Worm (Caenorhabditis elegans) whole organism, young adult: ENCODE results near the gene Y54G11A.14.

Experiments used
- C06A6.2 ChIP-seq: fragments of 200-800 bp; sonication (Bioruptor generic); conservative IDR thresholded peaks from 2 replicates; pipeline ENCODE4 v1.3.6; 2022; ENCODE audit warnings: missing genetic modification characterization, missing compliant biosample characterization
- F23B12.7 ChIP-seq: sonication (generic microtip); optimal IDR thresholded peaks from 2 replicates; lab custom pipeline; 2017; ENCODE audit warnings: missing genetic modification characterization, mild to moderate bottlenecking, missing compliant biosample characterization, antibody characterized with exemption, moderate library complexity; ENCODE audit not compliant: insufficient read depth
- F33H1.4 ChIP-seq: fragments of 200-800 bp; sonication (Bioruptor generic); IDR thresholded peaks from 2 replicates; pipeline ENCODE4 v1.3.6; 2022; ENCODE audit warnings: missing genetic modification reagents, missing genetic modification characterization, missing compliant biosample characterization
- F55B11.4 ChIP-seq: sonication (generic microtip); optimal IDR thresholded peaks from 2 replicates; lab custom pipeline; 2016; ENCODE audit warnings: missing compliant biosample characterization, missing genetic modification characterization, borderline replicate concordance; ENCODE audit not compliant: insufficient read depth
- K12H6.12 ChIP-seq: fragments of 200-800 bp; sonication (Bioruptor generic); optimal IDR thresholded peaks from 2 replicates; lab custom pipeline; 2018; ENCODE audit warnings: mild to moderate bottlenecking, missing genetic modification characterization, missing compliant biosample characterization
- Y79H2A.3 ChIP-seq: fragments of 200-800 bp; sonication (Bioruptor generic); conservative IDR thresholded peaks from 2 replicates; pipeline ENCODE4 v1.3.6; 2022; ENCODE audit warnings: missing genetic modification reagents, missing genetic modification characterization, missing compliant biosample characterization
- Y95B8A.8 ChIP-seq: fragments of 200-800 bp; sonication (Bioruptor generic); IDR thresholded peaks from 2 replicates; pipeline ENCODE4 v1.3.6; 2022; ENCODE audit warnings: missing genetic modification reagents, missing genetic modification characterization, missing compliant biosample characterization
- ZK185.1 ChIP-seq: sonication (generic microtip); optimal IDR thresholded peaks from 2 replicates; lab custom pipeline; 2016; ENCODE audit warnings: mild to moderate bottlenecking, missing genetic modification characterization, missing compliant biosample characterization; ENCODE audit not compliant: poor library complexity, severe bottlenecking
- aptf-3 ChIP-seq: fragments of 200-800 bp; sonication (Bioruptor generic); IDR thresholded peaks from 2 replicates; pipeline ENCODE4 v1.3.6; 2022; ENCODE audit warnings: missing genetic modification characterization, missing compliant biosample characterization
- athp-1 ChIP-seq: sonication (generic microtip); optimal IDR thresholded peaks from 2 replicates; lab custom pipeline; 2017; ENCODE audit warnings: mild to moderate bottlenecking, missing genetic modification characterization, missing compliant biosample characterization
- ccch-3 ChIP-seq: fragments of 200-800 bp; sonication (Bioruptor generic); optimal IDR thresholded peaks from 2 replicates; lab custom pipeline; 2018; ENCODE audit warnings: mild to moderate bottlenecking, missing genetic modification characterization, missing compliant biosample characterization
- cebp-2 ChIP-seq: fragments of 200-800 bp; sonication (Bioruptor generic); IDR thresholded peaks from 2 replicates; pipeline ENCODE4 v1.3.6; 2022; ENCODE audit warnings: missing genetic modification characterization, missing compliant biosample characterization
- ceh-100 ChIP-seq: fragments of 200-800 bp; sonication (Bioruptor generic); IDR thresholded peaks from 2 replicates; pipeline ENCODE4 v1.3.6; 2022; ENCODE audit warnings: missing genetic modification reagents, missing genetic modification characterization, missing compliant biosample characterization
- ceh-40 ChIP-seq: fragments of 200-800 bp; sonication (Bioruptor generic); IDR thresholded peaks from 2 replicates; pipeline ENCODE4 v1.3.6; 2022; ENCODE audit warnings: missing genetic modification characterization, missing compliant biosample characterization
- ceh-79 ChIP-seq: sonication (generic microtip); optimal IDR thresholded peaks from 2 replicates; lab custom pipeline; 2017; ENCODE audit warnings: mild to moderate bottlenecking, missing genetic modification characterization, missing compliant biosample characterization
- die-1 ChIP-seq: sonication (generic microtip); optimal IDR thresholded peaks from 2 replicates; lab custom pipeline; 2016; ENCODE audit warnings: missing genotype, mild to moderate bottlenecking, missing genetic modification characterization, missing compliant biosample characterization
- dpl-1 ChIP-seq: fragments of 150-350 bp; optimal IDR thresholded peaks from 2 replicates; lab custom pipeline; 2014; ENCODE audit warnings: missing biosample characterization, missing genetic modification reagents, missing genetic modification characterization
- efl-1 ChIP-seq: fragments of 150-350 bp; optimal IDR thresholded peaks from 2 replicates; lab custom pipeline; 2014; ENCODE audit warnings: missing biosample characterization, missing genetic modification reagents, missing genetic modification characterization
- ets-4 ChIP-seq: fragments of 200-800 bp; sonication (Bioruptor generic); optimal IDR thresholded peaks from 2 replicates; lab custom pipeline; 2018; ENCODE audit warnings: mild to moderate bottlenecking, missing genetic modification characterization, missing compliant biosample characterization
- fkh-3 ChIP-seq: sonication (generic microtip); optimal IDR thresholded peaks from 2 replicates; lab custom pipeline; 2016; ENCODE audit warnings: mild to moderate bottlenecking, missing genetic modification characterization, missing compliant biosample characterization
- hrde-1 ChIP-seq: sonication (generic microtip); optimal IDR thresholded peaks from 2 replicates; lab custom pipeline; 2016; ENCODE audit warnings: missing genetic modification characterization, mild to moderate bottlenecking, missing compliant biosample characterization, moderate library complexity, missing genotype, missing genetic modification reagents, borderline replicate concordance
- hsf-1 ChIP-seq: fragments of 200-800 bp; sonication (Bioruptor generic); IDR thresholded peaks from 2 replicates; pipeline ENCODE4 v1.3.6; 2022; ENCODE audit warnings: missing genetic modification reagents, missing genetic modification characterization, missing compliant biosample characterization
- lag-1 ChIP-seq: fragments of 200-800 bp; sonication (Bioruptor generic); IDR thresholded peaks from 2 replicates; pipeline ENCODE4 v1.3.6; 2022; ENCODE audit warnings: missing genetic modification reagents, missing genetic modification characterization, missing compliant biosample characterization
- lin-35 ChIP-seq, 3 experiments: fragments of 150-350 bp in 2 of 3; sonication (generic microtip) in 1 of 3; optimal IDR thresholded peaks; 2 replicates each; lab custom pipeline; 2014 to 2018; ENCODE audit warnings: missing biosample characterization in 3 of 3, missing genetic modification characterization in 3 of 3, missing genetic modification reagents in 3 of 3
- lin-54 ChIP-seq: fragments of 200-800 bp; sonication (Bioruptor generic); optimal IDR thresholded peaks from 2 replicates; lab custom pipeline; 2018; ENCODE audit warnings: mild to moderate bottlenecking, missing genetic modification characterization, missing compliant biosample characterization
- lsl-1 ChIP-seq: fragments of 200-800 bp; sonication (Bioruptor generic); optimal IDR thresholded peaks from 2 replicates; lab custom pipeline; 2018; ENCODE audit warnings: mild to moderate bottlenecking, missing genetic modification characterization, moderate library complexity, missing compliant biosample characterization
- madf-6 ChIP-seq: fragments of 200-800 bp; sonication (Bioruptor generic); IDR thresholded peaks from 2 replicates; pipeline ENCODE4 v1.3.6; 2022; ENCODE audit warnings: missing genetic modification reagents, missing genetic modification characterization, missing compliant biosample characterization
- madf-8 ChIP-seq: fragments of 200-800 bp; sonication (Bioruptor generic); conservative IDR thresholded peaks from 2 replicates; pipeline ENCODE4 v1.3.6; 2022; ENCODE audit warnings: missing genetic modification reagents, missing genetic modification characterization, missing compliant biosample characterization
- mel-28 ChIP-seq: sonication (generic microtip); optimal IDR thresholded peaks from 2 replicates; lab custom pipeline; 2016; ENCODE audit warnings: borderline replicate concordance, mild to moderate bottlenecking, missing genetic modification characterization, missing compliant biosample characterization
- nfya-2 ChIP-seq: fragments of 200-800 bp; sonication (Bioruptor generic); IDR thresholded peaks from 2 replicates; pipeline ENCODE4 v1.3.6; 2022; ENCODE audit warnings: missing genetic modification reagents, missing genetic modification characterization, missing compliant biosample characterization
- nfyb-1 ChIP-seq: fragments of 200-800 bp; sonication (Bioruptor generic); IDR thresholded peaks from 2 replicates; pipeline ENCODE4 v1.3.6; 2022; ENCODE audit warnings: missing genetic modification reagents, missing genetic modification characterization, missing compliant biosample characterization
- nhr-27 ChIP-seq: fragments of 200-800 bp; sonication (Bioruptor generic); optimal IDR thresholded peaks from 2 replicates; lab custom pipeline; 2018; ENCODE audit warnings: mild to moderate bottlenecking, missing genetic modification characterization, moderate library complexity, missing compliant biosample characterization
- nhr-80 ChIP-seq: sonication (generic microtip); optimal IDR thresholded peaks from 2 replicates; lab custom pipeline; 2016; ENCODE audit warnings: missing genetic modification characterization, missing compliant biosample characterization
- repo-1 ChIP-seq: sonication (generic microtip); optimal IDR thresholded peaks from 2 replicates; lab custom pipeline; 2017; ENCODE audit warnings: mild to moderate bottlenecking, missing genetic modification characterization, missing compliant biosample characterization
- snpc-3.4 ChIP-seq: sonication (generic microtip); optimal IDR thresholded peaks from 2 replicates; lab custom pipeline; 2017; ENCODE audit warnings: missing genetic modification characterization, mild to moderate bottlenecking, missing compliant biosample characterization, antibody characterized with exemption, moderate library complexity, missing genotype, missing genetic modification reagents
- somi-1 ChIP-seq: fragments of 200-800 bp; sonication (Bioruptor generic); optimal IDR thresholded peaks from 2 replicates; lab custom pipeline; 2018; ENCODE audit warnings: mild to moderate bottlenecking, missing genetic modification characterization, missing compliant biosample characterization
- sptf-2 ChIP-seq: fragments of 200-800 bp; sonication (Bioruptor generic); optimal IDR thresholded peaks from 2 replicates; lab custom pipeline; 2018; ENCODE audit warnings: mild to moderate bottlenecking, missing genetic modification characterization, missing compliant biosample characterization
- tbp1 ChIP-seq: fragments of 200-800 bp; sonication (Bioruptor generic); optimal IDR thresholded peaks from 2 replicates; lab custom pipeline; 2018; ENCODE audit warnings: mild to moderate bottlenecking, missing genetic modification characterization, missing compliant biosample characterization
- xnd-1 ChIP-seq: sonication (generic microtip); optimal IDR thresholded peaks from 2 replicates; lab custom pipeline; 2016; ENCODE audit warnings: missing genotype, missing genetic modification reagents, missing genetic modification characterization, missing compliant biosample characterization
- zfh-2 ChIP-seq: fragments of 200-800 bp; sonication (Bioruptor generic); conservative IDR thresholded peaks from 2 replicates; pipeline ENCODE4 v1.3.6; 2022; ENCODE audit warnings: missing genetic modification reagents, missing genetic modification characterization, missing compliant biosample characterization
- ztf-26 ChIP-seq: sonication (generic microtip); optimal IDR thresholded peaks from 2 replicates; lab custom pipeline; 2017; ENCODE audit warnings: missing genetic modification characterization, missing compliant biosample characterization
- ztf-3 ChIP-seq: fragments of 200-800 bp; sonication (Bioruptor generic); optimal IDR thresholded peaks from 2 replicates; lab custom pipeline; 2018; ENCODE audit warnings: mild to moderate bottlenecking, missing genetic modification characterization, missing compliant biosample characterization

Y54G11A.14 gene

DNA sequence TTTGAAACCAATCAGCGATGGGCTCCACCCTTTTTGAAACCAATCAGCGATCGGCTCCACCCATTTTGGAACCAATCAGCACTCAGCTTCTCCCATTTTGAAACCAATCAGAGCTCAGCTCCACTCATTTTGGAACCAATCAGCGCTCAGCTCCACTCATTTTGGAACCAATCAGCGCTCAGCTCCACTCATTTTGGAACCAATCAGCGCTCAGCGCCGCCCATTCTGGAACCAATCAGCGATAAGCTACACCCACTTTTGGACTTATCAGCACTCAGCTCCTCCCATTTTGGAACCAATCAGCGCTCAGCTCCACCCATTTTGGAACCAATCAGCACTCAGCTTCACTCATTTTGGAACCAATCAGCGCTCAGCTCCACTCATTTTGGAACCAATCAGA, 42.9 kb upstream of the Y54G11A.14 start:
- TF ChIP-seq nfyb-1 (GFP tag; lab: Robert Waterston, UW) (0 out of 2 replicates have a peak, but pooled peaks have one; percentile 18), cebp-2 (GFP tag; lab: Robert Waterston, UW) (peak; percentile 78; the same call in 1 of the 2 replicates)
- TF ChIP-seq, all 124 proteins: peak for 2; not testable (repeated sequence) for 122

DNA sequence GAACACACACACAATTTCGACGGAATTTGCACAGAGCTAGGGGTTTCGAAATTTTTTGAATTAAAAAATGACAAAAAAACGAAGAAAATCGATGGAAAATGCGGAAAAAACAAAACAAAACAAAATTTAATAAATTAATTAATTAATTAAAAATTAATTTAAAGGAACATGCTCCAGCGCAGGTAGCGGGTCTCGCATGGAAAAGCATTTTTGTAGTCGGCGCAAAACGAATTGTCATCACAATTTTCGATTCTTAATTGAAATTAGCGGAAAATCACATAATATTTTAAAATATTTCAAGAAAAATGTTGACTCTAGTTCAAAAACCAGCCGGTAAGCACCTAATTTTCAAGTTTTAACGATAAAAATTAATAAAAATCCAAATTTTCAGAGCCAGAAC, 41.5 kb upstream of the Y54G11A.14 start, which contains the start of gene Y54G11A.3:
Y54G11A.3 (plus strand) TSS at position 213 of the 400 bp plus-strand sequence.
- TF ChIP-seq F33H1.4 (peak; percentile 78), sptf-2 (no peak), ceh-100 (GFP tag; lab: Robert Waterston, UW) (no peak), die-1 (no peak), ceh-79 (tag; lab: Kevin White, UChicago) (no peak), xnd-1 (no peak), athp-1 (tag; lab: Kevin White, UChicago) (no peak), cebp-2 (GFP tag; lab: Robert Waterston, UW) (no peak), hsf-1 (GFP tag; lab: Robert Waterston, UW) (no peak), lsl-1 (GFP tag; lab: Kevin White, UChicago) (peak; percentile 78), tbp1 (GFP tag; lab: Kevin White, UChicago) (no peak), ztf-3 (no peak), lin-35 (GFP tag; optimal IDR thresholded peaks at IDR 0.05; lab: Kevin White, UChicago) (no peak), Y95B8A.8 (GFP tag; lab: Robert Waterston, UW) (no peak), madf-6 (GFP tag; lab: Robert Waterston, UW) (peak; percentile 63; the same call in 1 of the 2 replicates), somi-1 (GFP tag; lab: Kevin White, UChicago) (no peak), efl-1 (GFP tag; lab: Kevin White, UChicago) (peak; percentile 15), fkh-3 (no peak), C06A6.2 (GFP tag; lab: Robert Waterston, UW) (no peak), ZK185.1 (no peak), madf-8 (GFP tag; lab: Robert Waterston, UW) (no peak), lin-54 (GFP tag; lab: Kevin White, UChicago) (no peak), K12H6.12 (tag; lab: Kevin White, UChicago) (no peak), repo-1 (tag; lab: Kevin White, UChicago) (no peak), lag-1 (no peak), snpc-3.4 (tag; lab: Kevin White, UChicago) (no peak), ets-4 (GFP tag; lab: Kevin White, UChicago) (no peak), F55B11.4 (no peak), Y79H2A.3 (GFP tag; lab: Robert Waterston, UW) (no peak)

DNA sequence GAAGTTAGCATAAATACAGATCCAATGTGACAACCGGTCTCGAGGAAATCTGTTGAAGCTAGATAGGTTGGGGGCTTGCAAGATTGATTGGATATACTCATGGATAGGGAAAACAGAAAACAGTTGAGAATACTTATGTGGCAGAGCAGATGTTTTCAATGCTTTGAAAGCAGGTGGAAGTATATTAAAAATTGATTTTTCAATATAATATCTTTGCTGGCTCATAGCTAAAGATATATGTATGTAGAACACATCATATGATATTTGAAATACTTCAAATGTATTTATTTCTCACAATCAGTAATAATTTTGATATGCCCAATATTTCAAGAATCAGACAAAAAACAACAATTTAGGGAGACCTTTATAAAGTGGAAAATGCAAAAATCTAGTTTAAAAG, 30.7 kb upstream of the Y54G11A.14 start, which contains the start of gene srh-41:
srh-41 (minus strand) TSS at position 101 of the 400 bp plus-strand sequence.
- TF ChIP-seq F23B12.7 (tag; lab: Kevin White, UChicago), result no peak
- no peak for TF ChIP-seq ceh-40 (GFP tag; lab: Robert Waterston, UW)
- no peak for TF ChIP-seq nhr-80 (tag; lab: Kevin White, UChicago)
- TF ChIP-seq ccch-3, result no peak
- no peak for TF ChIP-seq F33H1.4
- TF ChIP-seq efl-1 (GFP tag; lab: Kevin White, UChicago), result no peak
- TF ChIP-seq hrde-1 (tag; lab: Kevin White, UChicago), result no peak
- TF ChIP-seq zfh-2 (GFP tag; lab: Robert Waterston, UW), result no peak
- no peak for TF ChIP-seq ztf-26 (tag; lab: Kevin White, UChicago)
- TF ChIP-seq aptf-3 (GFP tag; lab: Robert Waterston, UW), result no peak
- no peak for TF ChIP-seq nhr-27 (tag; lab: Kevin White, UChicago)
- no peak for TF ChIP-seq nfya-2 (GFP tag; lab: Robert Waterston, UW)
- TF ChIP-seq mel-28 (tag; lab: Kevin White, UChicago), result no peak
- no peak for TF ChIP-seq lin-54 (GFP tag; lab: Kevin White, UChicago)
- no peak for TF ChIP-seq dpl-1 (GFP tag; lab: Kevin White, UChicago)
